Fruit fly (Drosophila melanogaster) S2 (cell line): Measurements from ENCODE around the gene CG15036.
A peak's percentile ranks its signal among the peaks of the same experiment; 100 is the strongest.

ENCODE experiments used
- CG8478 ChIP-seq: fragments of >200 bp; optimal IDR thresholded peaks from 2 replicates; lab custom pipeline; 2018
- CTCF ChIP-seq, 2 experiments: fragments of >200 bp; optimal IDR thresholded peaks; 2 replicates each; lab custom pipeline; 2018

CG15036 gene

DNA sequence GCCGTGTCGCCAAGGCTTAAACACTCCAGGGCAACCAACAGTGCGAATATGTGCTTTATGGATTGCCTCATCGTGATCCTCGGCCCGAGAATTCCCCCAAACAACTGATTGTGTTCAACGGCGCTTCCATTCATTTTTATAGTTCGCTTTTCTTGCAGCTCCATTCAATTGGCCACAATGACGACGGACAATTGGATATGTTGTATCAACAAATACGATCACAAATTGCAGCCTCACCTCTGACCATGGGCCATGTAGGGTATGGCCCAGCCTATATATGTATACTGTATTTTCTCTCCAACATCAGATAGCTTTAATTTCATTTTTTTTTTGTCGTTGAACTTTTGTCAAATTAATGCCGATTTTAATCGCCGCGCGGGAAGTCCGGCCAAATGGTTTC, at the start of gene CG15036:
CG15036 (minus strand) TSS at position 101 of the 400 bp plus-strand sequence.
- TF ChIP-seq CG8478 (lab: Kevin White, UChicago), result no peak
- no peak for TF ChIP-seq CTCF (optimal IDR thresholded peaks at IDR 0.05; lab: Kevin White, UChicago)

- peak; percentile 75 to 81 for TF ChIP-seq CTCF (optimal IDR thresholded peaks at IDR 0.05; lab: Kevin White, UChicago)
- TF ChIP-seq CG8478 (lab: Kevin White, UChicago), result no peak
Measured at dm6 chrX:7466328-7466727, 41.7 kb upstream of the CG15036 start.

- TF ChIP-seq CG8478 (lab: Kevin White, UChicago) (no peak), CTCF (optimal IDR thresholded peaks at IDR 0.05; lab: Kevin White, UChicago) (no peak)
Measured at dm6 chrX:7462089-7462488, 37.4 kb upstream of the CG15036 start.

dm6 chrX:7453236-7453635, 28.6 kb upstream of the CG15036 start, which contains the start of gene CG43198:
CG43198 (minus strand) TSS chrX:7453336.
- TF ChIP-seq CG8478 (lab: Kevin White, UChicago), result no peak
- TF ChIP-seq CTCF (optimal IDR thresholded peaks at IDR 0.05; lab: Kevin White, UChicago), result no peak

- TF ChIP-seq CG8478 (lab: Kevin White, UChicago) (no peak), CTCF (optimal IDR thresholded peaks at IDR 0.05; lab: Kevin White, UChicago) (no peak)
Measured at dm6 chrX:7451909-7452308, 27.3 kb upstream of the CG15036 start, which contains the start of gene CG11368. CG11368 (plus strand) TSS chrX:7452209.

- TF ChIP-seq CG8478 (lab: Kevin White, UChicago) (no peak), CTCF (optimal IDR thresholded peaks at IDR 0.05; lab: Kevin White, UChicago) (no peak)
Measured at dm6 chrX:7445023-7445422, 20.4 kb upstream of the CG15036 start.

- TF ChIP-seq CG8478 (lab: Kevin White, UChicago) (no peak), CTCF (optimal IDR thresholded peaks at IDR 0.05; lab: Kevin White, UChicago) (no peak)
Measured at dm6 chrX:7432393-7432792, 7.8 kb upstream of the CG15036 start.

dm6 chrX:7425643-7426042, 1.0 kb upstream of the CG15036 start, which contains the start of gene CG32726:
CG32726 (minus strand) TSS chrX:7425743.
- TF ChIP-seq CTCF (optimal IDR thresholded peaks at IDR 0.05; lab: Kevin White, UChicago), result no peak
- TF ChIP-seq CG8478 (lab: Kevin White, UChicago), result no peak

DNA sequence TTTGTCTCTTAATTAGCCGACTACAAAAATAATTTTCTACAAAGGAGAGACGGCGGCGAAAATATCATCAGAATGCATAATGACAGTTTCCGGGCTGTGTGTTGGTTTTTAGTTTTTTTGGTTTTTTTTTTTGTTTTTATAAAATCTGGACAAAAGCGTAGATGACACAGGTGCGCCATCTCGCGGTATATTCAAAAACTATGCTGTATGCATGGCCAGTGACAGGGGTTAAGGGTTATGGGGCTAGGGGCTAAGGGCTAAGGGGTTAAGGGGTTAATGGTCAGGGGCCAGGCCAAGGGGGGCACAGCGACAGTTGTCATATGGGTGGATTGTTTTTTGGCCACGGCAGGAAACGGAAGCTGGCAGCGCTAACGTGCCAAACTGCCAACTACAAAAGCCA, 2.1 kb downstream of the CG15036 start:
- TF ChIP-seq CTCF (optimal IDR thresholded peaks at IDR 0.05; lab: Kevin White, UChicago) (peak; percentile 55 to 58), CG8478 (lab: Kevin White, UChicago) (no peak)

- TF ChIP-seq CTCF (optimal IDR thresholded peaks at IDR 0.05; lab: Kevin White, UChicago), result no peak
- TF ChIP-seq CG8478 (lab: Kevin White, UChicago), result no peak
Measured at dm6 chrX:7418294-7418693, 6.3 kb downstream of the CG15036 start, which contains the start of gene rumpel. rumpel (plus strand) TSS chrX:7418594.

- TF ChIP-seq CTCF (optimal IDR thresholded peaks at IDR 0.05; lab: Kevin White, UChicago) (no peak), CG8478 (lab: Kevin White, UChicago) (no peak)
Measured at dm6 chrX:7417875-7418274, 6.8 kb downstream of the CG15036 start.

DNA sequence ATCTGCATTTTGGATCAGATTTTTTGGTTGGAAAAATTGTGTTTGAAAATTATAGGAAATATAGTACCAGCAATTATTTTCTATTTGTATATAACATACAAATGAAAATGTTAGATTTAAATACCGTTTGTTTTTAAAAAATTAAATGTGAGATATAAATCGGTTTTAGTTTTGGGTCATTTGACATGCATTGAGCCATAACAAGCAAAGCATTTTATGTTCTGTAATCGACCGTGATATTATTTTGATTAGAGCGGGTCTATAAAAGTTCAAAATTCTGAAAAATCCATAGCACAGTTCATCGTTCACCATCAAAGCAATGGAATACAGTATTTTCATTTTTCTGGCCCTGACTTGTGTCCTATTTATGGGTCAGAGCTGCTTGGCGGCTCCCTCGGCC, 7.7 kb downstream of the CG15036 start, which contains the start of gene CG34337:
CG34337 (plus strand) TSS at position 301 of the 400 bp plus-strand sequence.
- TF ChIP-seq CTCF (optimal IDR thresholded peaks at IDR 0.05; lab: Kevin White, UChicago), result no peak
- no peak for TF ChIP-seq CG8478 (lab: Kevin White, UChicago)

DNA sequence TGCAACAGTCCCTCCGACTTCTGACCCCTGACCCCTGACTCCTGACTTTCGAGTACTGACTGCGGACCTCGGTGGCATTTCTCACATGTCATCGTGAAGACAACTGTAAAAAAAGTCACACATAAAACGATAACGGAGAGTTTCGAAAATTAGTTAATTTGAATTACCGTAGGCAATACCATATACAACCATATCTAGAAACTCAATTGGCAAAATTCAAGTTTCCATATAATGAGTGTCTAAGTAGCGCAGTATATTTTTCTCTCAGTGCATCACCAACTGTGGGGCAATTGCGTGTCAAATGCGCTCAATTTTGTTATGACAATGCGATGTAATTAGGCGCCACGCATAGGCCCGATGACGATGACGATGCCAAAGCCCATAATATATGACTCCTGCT, 9.6 kb downstream of the CG15036 start:
- TF ChIP-seq CG8478 (lab: Kevin White, UChicago), result no peak
- TF ChIP-seq CTCF (optimal IDR thresholded peaks at IDR 0.05; lab: Kevin White, UChicago), result no peak

DNA sequence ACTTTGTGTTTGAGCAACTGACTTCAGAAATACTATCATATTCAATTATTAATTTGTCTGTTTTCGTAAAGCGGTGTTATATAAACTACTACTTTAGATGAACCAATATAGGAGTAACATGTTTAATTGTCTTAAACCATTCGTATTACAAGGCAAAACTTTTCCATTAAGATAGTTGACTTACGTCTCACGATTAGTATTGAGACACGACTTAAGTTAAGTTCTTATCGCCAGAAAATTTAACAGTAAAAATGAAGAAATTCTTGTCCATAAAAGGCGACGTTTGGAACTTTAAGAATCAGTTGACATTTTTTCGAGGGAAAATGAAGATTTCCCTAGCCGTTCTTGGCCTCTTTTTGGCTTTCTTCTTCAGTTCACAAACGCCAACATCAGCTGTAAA, 11.1 kb downstream of the CG15036 start, which contains the start of gene CG42705:
CG42705 (plus strand) TSS at position 301 of the 400 bp plus-strand sequence.
- TF ChIP-seq CTCF (optimal IDR thresholded peaks at IDR 0.05; lab: Kevin White, UChicago) (no peak), CG8478 (lab: Kevin White, UChicago) (no peak)

dm6 chrX:7412368-7412767, 12.3 kb downstream of the CG15036 start, which contains the start of gene CG42704:
CG42704 (plus strand) TSS chrX:7412668.
- TF ChIP-seq CTCF (optimal IDR thresholded peaks at IDR 0.05; lab: Kevin White, UChicago) (no peak), CG8478 (lab: Kevin White, UChicago) (no peak)

- TF ChIP-seq CTCF (optimal IDR thresholded peaks at IDR 0.05; lab: Kevin White, UChicago) (no peak), CG8478 (lab: Kevin White, UChicago) (no peak)
Measured at dm6 chrX:7411806-7412205, 12.8 kb downstream of the CG15036 start, which contains the start of gene CG42246. CG42246 (minus strand) TSS chrX:7411906.
